Worm (Caenorhabditis elegans) whole organism, L1 larva: ENCODE results near the gene T02C5.1.
A peak's percentile ranks its signal among the peaks of the same experiment; 100 is the strongest.

Source experiments
- C04F5.9 ChIP-seq: sonication (generic microtip); optimal IDR thresholded peaks from 2 replicates; lab custom pipeline; 2016; ENCODE audit warnings: missing genetic modification characterization, missing compliant biosample characterization
- C34B4.2 ChIP-seq: sonication (generic microtip); optimal IDR thresholded peaks from 2 replicates; lab custom pipeline; 2017; ENCODE audit warnings: mild to moderate bottlenecking, missing genetic modification characterization, missing compliant biosample characterization
- F16B12.6 ChIP-seq: fragments of 150-350 bp; optimal IDR thresholded peaks from 2 replicates; lab custom pipeline; 2014; ENCODE audit warnings: missing biosample characterization, missing genetic modification characterization
- aha-1 ChIP-seq: fragments of 150-350 bp; optimal IDR thresholded peaks from 2 replicates; lab custom pipeline; 2014; ENCODE audit warnings: missing biosample characterization, missing genetic modification characterization
- alr-1 ChIP-seq: fragments of 200-800 bp; sonication (Bioruptor generic); optimal IDR thresholded peaks from 2 replicates; lab custom pipeline; 2018; ENCODE audit warnings: borderline replicate concordance, mild to moderate bottlenecking, missing genetic modification characterization, missing compliant biosample characterization
- aly-2 ChIP-seq: fragments of 150-350 bp; optimal IDR thresholded peaks from 2 replicates; lab custom pipeline; 2014; ENCODE audit warnings: missing biosample characterization, missing genetic modification characterization
- blmp-1 ChIP-seq: fragments of 150-350 bp; optimal IDR thresholded peaks from 2 replicates; lab custom pipeline; 2014; ENCODE audit warnings: missing biosample characterization, missing genetic modification characterization
- ceh-82 ChIP-seq, 3 experiments: fragments of 150-350 bp in 1 of 3; sonication (generic microtip) in 2 of 3; optimal IDR thresholded peaks; 2 replicates each; lab custom pipeline; 2014 to 2017; ENCODE audit warnings: missing biosample characterization in 3 of 3, missing genetic modification characterization in 3 of 3
- ceh-88 ChIP-seq: fragments of 200-800 bp; sonication (Bioruptor generic); IDR thresholded peaks from 2 replicates; pipeline ENCODE4 v1.3.6; 2022; ENCODE audit warnings: missing genetic modification characterization, missing compliant biosample characterization
- ceh-90 ChIP-seq: sonication (generic microtip); optimal IDR thresholded peaks from 2 replicates; lab custom pipeline; 2016; ENCODE audit warnings: missing genetic modification characterization, missing compliant biosample characterization
- efl-1 ChIP-seq, 4 experiments: fragments of 150-350 bp; optimal IDR thresholded peaks in 3 of 4; peaks in 1 of 4; 1 replicate in 1 of 4; 2 replicates in 3 of 4; lab custom pipeline; 2014; ENCODE audit warnings: missing biosample characterization in 2 of 4, missing genetic modification characterization in 2 of 4, missing genetic modification reagents in 2 of 4
- egl-13 ChIP-seq: sonication (generic microtip); optimal IDR thresholded peaks from 2 replicates; lab custom pipeline; 2016; ENCODE audit warnings: missing genotype, missing genetic modification reagents, missing genetic modification characterization, missing compliant biosample characterization
- elt-2 ChIP-seq: sonication (generic microtip); optimal IDR thresholded peaks from 2 replicates; lab custom pipeline; 2016; ENCODE audit warnings: missing genetic modification characterization, mild to moderate bottlenecking, inconsistent platforms, missing compliant biosample characterization, missing genetic modification reagents
- fkh-4 ChIP-seq: sonication (generic microtip); optimal IDR thresholded peaks from 2 replicates; lab custom pipeline; 2016; ENCODE audit warnings: missing compliant biosample characterization, missing genetic modification characterization, borderline replicate concordance
- fos-1 ChIP-seq: fragments of 150-350 bp; optimal IDR thresholded peaks from 2 replicates; lab custom pipeline; 2014; ENCODE audit warnings: missing biosample characterization, missing genetic modification characterization
- hlh-17 ChIP-seq: fragments of 200-800 bp; sonication (Bioruptor generic); optimal IDR thresholded peaks from 2 replicates; lab custom pipeline; 2018; ENCODE audit warnings: missing genetic modification characterization, mild to moderate bottlenecking, missing compliant biosample characterization, moderate library complexity, borderline replicate concordance
- irx-1 ChIP-seq: sonication (generic microtip); optimal IDR thresholded peaks from 2 replicates; lab custom pipeline; 2016; ENCODE audit warnings: missing genetic modification characterization, missing compliant biosample characterization
- lin-13 ChIP-seq: fragments of 150-350 bp; optimal IDR thresholded peaks from 2 replicates; lab custom pipeline; 2014; ENCODE audit warnings: missing biosample characterization, missing genetic modification reagents, missing genetic modification characterization
- lin-14 ChIP-seq: fragments of 200-800 bp; sonication (Bioruptor generic); optimal IDR thresholded peaks from 2 replicates; lab custom pipeline; 2018; ENCODE audit warnings: mild to moderate bottlenecking, missing genetic modification characterization, moderate library complexity, missing compliant biosample characterization
- lin-15B ChIP-seq: fragments of 150-350 bp; sonication (generic microtip); optimal IDR thresholded peaks from 3 replicates; lab custom pipeline; 2014; ENCODE audit warnings: missing biosample characterization, missing genetic modification characterization
- lin-39 ChIP-seq: fragments of 150-350 bp; optimal IDR thresholded peaks from 2 replicates; lab custom pipeline; 2014; ENCODE audit warnings: missing biosample characterization, missing genetic modification reagents, missing genetic modification characterization
- lir-3 ChIP-seq: sonication (generic microtip); optimal IDR thresholded peaks from 2 replicates; lab custom pipeline; 2016; ENCODE audit warnings: mild to moderate bottlenecking, missing genetic modification characterization, moderate library complexity, missing compliant biosample characterization; ENCODE audit not compliant: poor library complexity
- mep-1 ChIP-seq: fragments of 150-350 bp; optimal IDR thresholded peaks from 2 replicates; lab custom pipeline; 2014; ENCODE audit warnings: missing biosample characterization, missing genetic modification characterization
- nhr-11 ChIP-seq: fragments of 150-350 bp; optimal IDR thresholded peaks from 2 replicates; lab custom pipeline; 2014; ENCODE audit warnings: missing biosample characterization, missing genetic modification characterization
- nhr-19 ChIP-seq: fragments of 200-800 bp; sonication (Bioruptor generic); conservative IDR thresholded peaks from 2 replicates; pipeline ENCODE4 v1.3.6; 2022; ENCODE audit warnings: missing genetic modification characterization, missing compliant biosample characterization
- nhr-20 ChIP-seq: sonication (generic microtip); optimal IDR thresholded peaks from 2 replicates; lab custom pipeline; 2016; ENCODE audit warnings: mild to moderate bottlenecking, missing genetic modification characterization, missing compliant biosample characterization
- nhr-28 ChIP-seq: fragments of 150-350 bp; optimal IDR thresholded peaks from 2 replicates; lab custom pipeline; 2014; ENCODE audit warnings: missing biosample characterization, missing genetic modification characterization
- nhr-47 ChIP-seq: sonication (generic microtip); optimal IDR thresholded peaks from 2 replicates; lab custom pipeline; 2016; ENCODE audit warnings: mild to moderate bottlenecking, missing genetic modification characterization, moderate library complexity, missing compliant biosample characterization
- nhr-71 ChIP-seq: sonication (generic microtip); optimal IDR thresholded peaks from 2 replicates; lab custom pipeline; 2016; ENCODE audit warnings: mild to moderate bottlenecking, missing genetic modification characterization, moderate library complexity, missing compliant biosample characterization
- nhr-76 ChIP-seq: sonication (generic microtip); optimal IDR thresholded peaks from 2 replicates; lab custom pipeline; 2017; ENCODE audit warnings: missing biosample characterization, missing genetic modification characterization
- nhr-85 ChIP-seq: sonication (generic microtip); peaks from one replicate; lab custom pipeline; 2016; ENCODE audit warnings: missing genetic modification characterization, inconsistent platforms, missing compliant biosample characterization
- nhr-90 ChIP-seq: sonication (generic microtip); optimal IDR thresholded peaks from 2 replicates; lab custom pipeline; 2016; ENCODE audit warnings: mild to moderate bottlenecking, missing genetic modification characterization, missing compliant biosample characterization; ENCODE audit not compliant: poor library complexity
- rnt-1 ChIP-seq: sonication (generic microtip); optimal IDR thresholded peaks from 2 replicates; lab custom pipeline; 2016; ENCODE audit warnings: mild to moderate bottlenecking, missing genetic modification characterization, moderate library complexity, missing compliant biosample characterization
- snu-23 ChIP-seq: sonication (generic microtip); optimal IDR thresholded peaks from 2 replicates; lab custom pipeline; 2016; ENCODE audit warnings: missing genetic modification characterization, missing compliant biosample characterization
- tlp-1 ChIP-seq: fragments of 150-350 bp; optimal IDR thresholded peaks from 2 replicates; lab custom pipeline; 2014; ENCODE audit warnings: missing biosample characterization, missing genetic modification characterization
- unc-130 ChIP-seq: fragments of 150-350 bp; optimal IDR thresholded peaks from 2 replicates; lab custom pipeline; 2017; ENCODE audit warnings: missing biosample characterization, missing genetic modification characterization, inconsistent platforms
- unc-98 ChIP-seq: fragments of 200-800 bp; sonication (Bioruptor generic); IDR thresholded peaks from 2 replicates; pipeline ENCODE4 v1.3.6; 2022; ENCODE audit warnings: missing genetic modification characterization, missing compliant biosample characterization
- xbp-1 ChIP-seq: sonication (generic microtip); optimal IDR thresholded peaks from 2 replicates; lab custom pipeline; 2016; ENCODE audit warnings: missing genetic modification characterization, missing compliant biosample characterization

The T02C5.1 gene

DNA sequence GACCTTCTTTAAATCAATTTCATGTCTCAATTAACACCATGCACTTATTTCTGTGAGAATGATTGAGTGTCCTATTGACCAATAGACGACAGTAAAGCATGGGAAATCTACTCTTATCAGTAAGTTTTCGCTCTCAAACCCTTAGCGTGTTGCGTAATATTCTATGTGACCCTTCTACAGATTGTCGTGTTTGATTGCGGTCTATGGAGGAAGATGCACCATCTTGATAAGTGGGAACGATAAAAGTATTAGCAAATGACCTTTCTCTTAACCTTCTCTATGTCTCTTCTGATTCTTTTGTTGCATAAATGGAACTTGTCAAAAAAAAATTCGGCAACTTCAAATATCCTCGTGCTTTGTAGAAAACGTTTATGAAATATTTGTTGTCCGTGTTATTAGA, 9.2 kb downstream of the T02C5.1 start (continued):
- TF ChIP-seq ceh-82 (tag; optimal IDR thresholded peaks at IDR 0.05; lab: Kevin White, UChicago), result no peak

DNA sequence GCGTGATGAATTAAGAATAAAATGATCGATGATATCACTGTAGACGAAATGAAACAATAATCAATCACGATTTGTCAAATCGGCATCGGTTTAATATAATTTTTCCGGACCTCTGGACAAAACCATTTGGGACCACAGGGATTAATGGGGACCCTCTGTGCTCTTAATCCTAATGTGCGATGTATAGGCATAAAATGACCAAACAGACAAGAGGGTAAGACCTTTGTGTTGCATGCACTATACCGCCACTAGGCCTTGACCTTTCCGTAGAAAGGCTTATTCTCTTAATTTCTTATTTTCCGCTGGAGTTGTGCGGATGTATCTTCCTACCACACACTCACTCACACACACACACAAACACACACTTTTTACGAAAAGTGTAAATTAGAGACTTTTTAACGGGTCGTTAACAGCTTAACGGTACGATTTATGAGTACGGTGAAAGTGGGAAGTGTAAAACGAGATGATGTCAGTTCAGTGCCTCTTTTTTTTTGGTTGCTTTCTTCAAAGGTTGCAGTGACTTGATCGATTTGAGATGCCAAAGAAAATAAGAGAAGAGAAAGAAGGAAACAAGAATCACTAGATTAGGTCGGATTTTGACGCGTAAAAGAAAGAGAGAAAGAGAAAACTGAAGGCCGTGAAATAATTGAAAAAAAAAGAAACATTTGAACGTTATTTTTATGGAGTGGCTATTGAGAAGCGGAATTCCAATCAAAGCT, 10.2 kb downstream of the T02C5.1 start:
- TF ChIP-seq lin-14 (GFP tag; lab: Kevin White, UChicago), result peak; percentile 16
- no peak for TF ChIP-seq xbp-1 (tag; lab: Kevin White, UChicago)
- TF ChIP-seq C04F5.9 (tag; lab: Kevin White, UChicago), result no peak
- TF ChIP-seq fos-1 (tag; lab: Kevin White, UChicago), result no peak
- no peak for TF ChIP-seq tlp-1
- TF ChIP-seq nhr-28 (tag; lab: Kevin White, UChicago), result no peak
- TF ChIP-seq egl-13 (tag; lab: Kevin White, UChicago), result no peak
- TF ChIP-seq efl-1 (optimal IDR thresholded peaks at IDR 0.05; lab: Kevin White, UChicago), result no peak
- TF ChIP-seq efl-1 (GFP tag; optimal IDR thresholded peaks at IDR 0.05 in 1 of 2; lab: Kevin White, UChicago), result peak in 1 of 2 experiments; percentile 84
- TF ChIP-seq C34B4.2 (tag; lab: Kevin White, UChicago), result no peak
- no peak for TF ChIP-seq F16B12.6 (tag; lab: Kevin White, UChicago)
- TF ChIP-seq nhr-20 (tag; lab: Kevin White, UChicago), result no peak
- no peak for TF ChIP-seq lin-15B (tag; lab: Kevin White, UChicago)
- no peak for TF ChIP-seq nhr-19 (GFP tag; lab: Robert Waterston, UW)
- no peak for TF ChIP-seq nhr-47
- TF ChIP-seq blmp-1 (tag; lab: Kevin White, UChicago), result peak; percentile 83
- no peak for TF ChIP-seq aly-2 (tag; lab: Kevin White, UChicago)
- TF ChIP-seq ceh-88 (GFP tag; lab: Robert Waterston, UW), result no peak
- no peak for TF ChIP-seq lir-3 (tag; lab: Kevin White, UChicago)
- no peak for TF ChIP-seq fkh-4
- peak; percentile 16 for TF ChIP-seq mep-1

DNA sequence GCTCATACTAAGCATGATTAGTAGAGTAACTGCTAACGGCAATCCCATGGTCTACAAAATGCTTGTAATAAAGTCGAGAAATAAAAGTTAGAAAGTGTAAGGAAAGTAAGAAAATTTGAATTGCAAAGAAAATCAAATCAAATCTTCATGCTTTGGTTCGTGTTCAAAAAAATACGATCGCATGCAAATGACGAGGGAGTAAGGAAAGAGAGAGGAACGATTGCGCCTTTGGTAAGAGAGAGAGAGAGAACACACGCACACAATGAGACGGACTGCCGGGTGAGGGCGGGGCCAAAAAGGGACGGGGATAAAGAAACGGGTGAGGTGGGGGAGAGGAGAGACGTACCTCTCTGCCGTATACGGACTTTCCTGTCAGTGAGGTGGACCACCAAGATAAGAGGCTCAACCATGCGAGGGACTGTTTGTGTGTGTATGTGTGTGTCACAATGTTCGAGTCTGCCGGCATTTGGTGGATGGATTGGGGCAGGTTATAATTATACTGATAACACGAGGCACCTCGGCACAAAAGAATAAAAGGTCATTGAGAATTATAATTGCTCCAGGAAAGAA, 11.2 kb downstream of the T02C5.1 start, which contains the start of gene igcm-3:
TSS of gene igcm-3 (minus strand) at position 51 of the 570 bp plus-strand sequence.
- TF ChIP-seq nhr-85 (tag; lab: Kevin White, UChicago) (peak; percentile 41), rnt-1 (tag; lab: Kevin White, UChicago) (no peak), blmp-1 (tag; lab: Kevin White, UChicago) (peak; percentile 29), lin-14 (GFP tag; lab: Kevin White, UChicago) (peak; percentile 4), aly-2 (tag; lab: Kevin White, UChicago) (no peak)

DNA sequence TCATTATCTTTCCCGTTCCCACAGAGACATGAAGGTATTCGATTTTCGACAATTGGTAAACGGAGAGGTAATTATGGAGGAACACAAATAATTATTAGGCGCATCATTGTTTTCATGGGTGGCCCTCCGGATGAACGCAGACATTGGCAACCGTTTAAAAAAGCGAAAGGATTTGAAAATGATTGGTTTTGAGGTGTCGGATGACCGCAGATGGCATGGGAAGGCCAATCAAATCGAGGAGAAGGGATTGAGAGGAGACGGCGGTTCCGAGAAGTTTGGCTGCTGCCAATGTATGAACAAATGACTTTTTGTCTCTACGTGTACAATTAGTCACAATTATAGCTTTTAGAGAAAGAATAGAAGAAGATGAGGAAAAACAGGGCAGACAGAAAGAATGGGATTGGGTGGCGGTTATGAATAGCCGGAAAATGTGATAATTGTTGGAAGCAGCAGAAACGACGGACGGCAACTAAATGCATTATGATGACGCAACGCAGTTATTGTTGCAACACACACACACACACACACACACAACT, 12.8 kb downstream of the T02C5.1 start:
- no peak for TF ChIP-seq elt-2 (tag; lab: Kevin White, UChicago)
- TF ChIP-seq nhr-76 (tag; lab: Kevin White, UChicago), result no peak
- peak; percentile 57 for TF ChIP-seq nhr-85 (tag; lab: Kevin White, UChicago)
- peak; percentile 4 for TF ChIP-seq lin-14 (GFP tag; lab: Kevin White, UChicago)
- no peak for TF ChIP-seq efl-1 (optimal IDR thresholded peaks at IDR 0.05; lab: Kevin White, UChicago)
- TF ChIP-seq efl-1 (GFP tag; optimal IDR thresholded peaks at IDR 0.05 in 1 of 2; lab: Kevin White, UChicago), result peak in 1 of 2 experiments; percentile 14
- no peak for TF ChIP-seq unc-98 (GFP tag; lab: Robert Waterston, UW)
- no peak for TF ChIP-seq lir-3 (tag; lab: Kevin White, UChicago)
- no peak for TF ChIP-seq nhr-11 (tag; lab: Kevin White, UChicago)
- peak; percentile 83 for TF ChIP-seq blmp-1 (tag; lab: Kevin White, UChicago)

DNA sequence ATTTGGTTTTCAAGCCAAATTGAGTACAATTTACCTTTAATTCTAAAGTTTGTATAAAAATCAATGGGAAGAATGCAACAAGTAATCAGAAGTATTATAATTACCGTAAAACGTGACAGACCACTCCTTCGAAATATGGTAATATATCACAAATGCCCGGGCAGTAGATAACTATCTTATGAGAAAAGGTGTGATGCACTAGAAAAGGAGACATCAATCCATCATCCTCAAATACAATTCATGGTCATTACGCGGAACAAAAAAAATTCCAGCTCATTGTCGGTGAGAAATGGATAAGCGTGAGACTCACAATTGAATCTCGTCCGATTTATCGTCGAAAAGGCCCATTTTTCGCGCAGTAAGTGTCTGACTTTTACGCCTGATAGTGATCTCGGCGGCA, 14.5 kb downstream of the T02C5.1 start:
- TF ChIP-seq hlh-17 (GFP tag; lab: Kevin White, UChicago) (no peak), lin-14 (GFP tag; lab: Kevin White, UChicago) (peak; percentile 40), lin-13 (GFP tag; lab: Kevin White, UChicago) (no peak), rnt-1 (tag; lab: Kevin White, UChicago) (no peak), lin-39 (tag; lab: Kevin White, UChicago) (peak; percentile 55), snu-23 (GFP tag; lab: Kevin White, UChicago) (peak; percentile 12), aha-1 (tag; lab: Kevin White, UChicago) (no peak), tlp-1 (no peak), unc-130 (no peak), F16B12.6 (tag; lab: Kevin White, UChicago) (no peak), elt-2 (tag; lab: Kevin White, UChicago) (no peak), nhr-11 (tag; lab: Kevin White, UChicago) (no peak), nhr-85 (tag; lab: Kevin White, UChicago) (peak; percentile 91), efl-1 (optimal IDR thresholded peaks at IDR 0.05; lab: Kevin White, UChicago) (no peak), efl-1 (GFP tag; optimal IDR thresholded peaks at IDR 0.05 in 1 of 2; lab: Kevin White, UChicago) (no peak), fos-1 (tag; lab: Kevin White, UChicago) (no peak), nhr-71 (peak; percentile 20), ceh-90 (tag; lab: Kevin White, UChicago) (no peak), irx-1 (tag; lab: Kevin White, UChicago) (peak; percentile 18), nhr-20 (tag; lab: Kevin White, UChicago) (peak; percentile 26), alr-1 (tag; lab: Kevin White, UChicago) (no peak), nhr-90 (peak; percentile 17), xbp-1 (tag; lab: Kevin White, UChicago) (no peak)
